Fruit fly (Drosophila melanogaster) whole organism, pupa: ENCODE results near the gene sa.

Source experiments
- CG10348 ChIP-seq: fragments of 200-800 bp; sonication (Bioruptor generic); IDR thresholded peaks from 2 replicates; pipeline ENCODE4 v1.3.6; 2022; ENCODE audit warnings: missing biosample characterization, missing genetic modification characterization
- CG12605 ChIP-seq: fragments of 200-800 bp; sonication (Bioruptor generic); IDR thresholded peaks from 2 replicates; pipeline ENCODE4 v1.3.6; 2022; ENCODE audit warnings: missing biosample characterization, missing genetic modification characterization
- CG13204 ChIP-seq: fragments of 200-800 bp; sonication (Bioruptor generic); optimal IDR thresholded peaks from 2 replicates; lab custom pipeline; 2018; ENCODE audit warnings: missing biosample characterization, mild to moderate bottlenecking, missing genetic modification characterization, moderate library complexity
- CG14655 ChIP-seq: fragments of 200-800 bp; sonication (Bioruptor generic); optimal IDR thresholded peaks from 3 replicates; lab custom pipeline; 2017; ENCODE audit warnings: mild to moderate bottlenecking, missing biosample characterization, missing genetic modification reagents, missing genetic modification characterization
- CG15710 ChIP-seq: fragments of 200-800 bp; sonication (Bioruptor generic); optimal IDR thresholded peaks from 2 replicates; lab custom pipeline; 2018; ENCODE audit warnings: missing biosample characterization, mild to moderate bottlenecking, missing genetic modification characterization, moderate library complexity
- CG17806 ChIP-seq: fragments of 200-800 bp; sonication (Bioruptor generic); optimal IDR thresholded peaks from 2 replicates; lab custom pipeline; 2018; ENCODE audit warnings: missing biosample characterization, mild to moderate bottlenecking, missing genetic modification characterization, moderate library complexity
- CG34367 ChIP-seq: fragments of 200-800 bp; sonication (Bioruptor generic); optimal IDR thresholded peaks from 2 replicates; lab custom pipeline; 2018; ENCODE audit warnings: missing biosample characterization, mild to moderate bottlenecking, missing genetic modification characterization
- CG4496 ChIP-seq: fragments of 200-800 bp; sonication (Bioruptor generic); IDR thresholded peaks from 3 replicates; pipeline ENCODE4 v1.3.6; 2022; ENCODE audit warnings: missing biosample characterization, missing genetic modification characterization
- CG8159 ChIP-seq: fragments of 200-800 bp; sonication (Bioruptor generic); optimal IDR thresholded peaks from 3 replicates; lab custom pipeline; 2018; ENCODE audit warnings: missing biosample characterization, mild to moderate bottlenecking, missing genetic modification characterization, moderate library complexity
- CG8301 ChIP-seq: fragments of 200-800 bp; sonication (Bioruptor generic); optimal IDR thresholded peaks from 2 replicates; lab custom pipeline; 2018; ENCODE audit warnings: missing biosample characterization, mild to moderate bottlenecking, missing genetic modification characterization
- CG9948 ChIP-seq: fragments of 200-800 bp; sonication (Bioruptor generic); optimal IDR thresholded peaks from 2 replicates; lab custom pipeline; 2018; ENCODE audit warnings: missing biosample characterization, mild to moderate bottlenecking, missing genetic modification characterization, moderate library complexity
- D1 ChIP-seq: fragments of 200-800 bp; sonication (Bioruptor generic); optimal IDR thresholded peaks from 2 replicates; lab custom pipeline; 2018; ENCODE audit warnings: missing biosample characterization, mild to moderate bottlenecking, missing genetic modification characterization, moderate library complexity
- EcR ChIP-seq: fragments of 200-800 bp; sonication (Bioruptor generic); optimal IDR thresholded peaks from 3 replicates; lab custom pipeline; 2019; ENCODE audit warnings: missing biosample characterization, missing genetic modification characterization, mild to moderate bottlenecking, moderate library complexity, missing genetic modification reagents
- Ets98B ChIP-seq: fragments of 200-800 bp; sonication (Bioruptor generic); IDR thresholded peaks from 2 replicates; pipeline ENCODE4 v1.3.6; 2022; ENCODE audit warnings: missing biosample characterization, missing genetic modification characterization
- Pif1A ChIP-seq: fragments of 200-800 bp; sonication (Bioruptor generic); optimal IDR thresholded peaks from 3 replicates; lab custom pipeline; 2016; ENCODE audit warnings: missing biosample characterization, missing genetic modification characterization
- Pif1B ChIP-seq: fragments of 200-800 bp; sonication (Bioruptor generic); optimal IDR thresholded peaks from 3 replicates; lab custom pipeline; 2016; ENCODE audit warnings: missing biosample characterization, missing genetic modification characterization
- Snoo ChIP-seq: fragments of 200-800 bp; sonication (Bioruptor generic); optimal IDR thresholded peaks from 3 replicates; lab custom pipeline; 2017; ENCODE audit warnings: missing biosample characterization, mild to moderate bottlenecking, missing genetic modification characterization, inconsistent platforms
- fd96Ca ChIP-seq: fragments of 200-800 bp; sonication (Bioruptor generic); IDR thresholded peaks from 3 replicates; pipeline ENCODE4 v1.3.6; 2022; ENCODE audit warnings: missing biosample characterization, missing genetic modification characterization
- gl ChIP-seq: fragments of 200-800 bp; sonication (Bioruptor generic); optimal IDR thresholded peaks from 2 replicates; lab custom pipeline; 2018; ENCODE audit warnings: missing biosample characterization, mild to moderate bottlenecking, missing genetic modification characterization
- rn ChIP-seq: fragments of 200-800 bp; sonication (Bioruptor generic); IDR thresholded peaks from 2 replicates; pipeline ENCODE4 v1.3.6; 2022; ENCODE audit warnings: missing biosample characterization, missing genetic modification characterization

Gene sa

DNA sequence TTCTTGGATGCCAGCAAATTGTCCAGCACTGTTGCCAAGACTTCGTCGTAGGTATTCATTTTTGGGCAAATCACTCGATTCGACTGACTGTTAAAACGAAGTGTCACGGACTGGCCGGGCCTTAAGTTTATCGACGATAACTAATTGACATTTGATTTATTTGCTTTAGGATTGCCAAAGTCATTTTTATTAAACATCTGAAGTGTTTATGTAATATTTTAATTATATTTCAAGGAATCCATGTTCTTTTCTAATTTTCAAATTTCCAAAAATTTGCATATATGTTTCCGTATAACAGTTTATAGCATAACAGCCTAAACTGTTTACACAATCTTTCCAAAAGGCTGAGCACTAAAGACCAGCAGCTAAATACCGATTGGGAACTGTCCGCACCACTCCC, at the start of gene sa:
sa (minus strand) TSS at position 101 of the 400 bp plus-strand sequence.
- TF ChIP-seq fd96Ca (GFP tag; lab: Robert Waterston, UW) (no peak), CG34367 (tag; lab: Kevin White, UChicago) (no peak)

DNA sequence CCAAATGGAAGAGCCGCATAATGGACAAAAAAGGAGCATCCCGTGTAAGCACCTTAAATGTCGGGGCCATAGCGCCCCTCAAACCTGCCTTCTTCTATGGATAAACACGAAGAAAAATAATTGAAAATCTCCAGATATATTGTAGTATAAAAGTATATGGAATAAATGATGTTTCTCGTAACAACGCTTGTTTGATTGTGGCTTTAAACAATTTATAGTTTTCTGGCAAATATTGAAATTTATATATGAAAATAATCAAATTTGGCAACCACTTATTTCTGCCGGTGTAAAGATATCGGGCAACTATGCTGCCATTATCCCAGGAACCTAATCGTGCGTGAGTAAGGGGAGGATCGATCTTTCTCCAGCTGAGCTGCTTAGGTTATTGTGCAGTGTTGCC, 48.7 kb upstream of the sa start:
- TF ChIP-seq gl (no peak), CG8301 (tag; lab: Kevin White, UChicago) (no peak), CG15710 (tag; lab: Kevin White, UChicago) (no peak), CG34367 (tag; lab: Kevin White, UChicago) (no peak), Ets98B (GFP tag; lab: Robert Waterston, UW) (no peak), Pif1B (GFP tag; lab: Kevin White, UChicago) (no peak), CG10348 (GFP tag; lab: Robert Waterston, UW) (no peak), fd96Ca (GFP tag; lab: Robert Waterston, UW) (no peak), CG12605 (GFP tag; lab: Robert Waterston, UW) (no peak), D1 (tag; lab: Kevin White, UChicago) (no peak)

DNA sequence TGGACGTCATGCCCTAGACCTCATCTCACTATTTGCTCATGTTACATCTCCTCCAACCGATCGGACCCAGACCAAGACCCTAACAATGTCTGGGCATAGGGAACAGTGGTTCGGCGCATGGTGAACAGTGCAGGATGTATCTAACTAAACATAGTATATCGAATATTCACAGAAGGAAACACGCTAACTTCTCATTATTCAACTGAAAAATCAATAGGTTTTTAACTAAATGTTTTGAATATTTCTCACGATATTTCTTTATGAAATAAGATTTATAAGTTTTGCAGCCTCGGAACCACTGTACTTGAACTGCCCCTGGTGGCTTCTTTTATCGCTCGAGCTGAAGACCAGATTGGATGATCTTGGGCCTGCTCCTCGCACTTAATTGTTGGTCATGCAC, 47.1 kb upstream of the sa start:
- TF ChIP-seq CG17806 (tag; lab: Kevin White, UChicago) (peak; percentile 72), CG9948 (tag; lab: Kevin White, UChicago) (peak; percentile 70), CG10348 (GFP tag; lab: Robert Waterston, UW) (no peak), gl (peak; percentile 32), Pif1A (GFP tag; lab: Kevin White, UChicago) (peak; percentile 70), CG8301 (tag; lab: Kevin White, UChicago) (peak; percentile 34), CG12605 (GFP tag; lab: Robert Waterston, UW) (no peak), CG34367 (tag; lab: Kevin White, UChicago) (peak; percentile 61), CG4496 (GFP tag; lab: Robert Waterston, UW) (0 out of 3 replicates have a peak, but pooled peaks have one; percentile 23), CG14655 (GFP tag; lab: Kevin White, UChicago) (peak; percentile 56), CG15710 (tag; lab: Kevin White, UChicago) (peak; percentile 65), CG8159 (tag; lab: Kevin White, UChicago) (peak; percentile 71), Pif1B (GFP tag; lab: Kevin White, UChicago) (peak; percentile 57), Ets98B (GFP tag; lab: Robert Waterston, UW) (no peak), Snoo (tag; lab: Kevin White, UChicago) (no peak)

DNA sequence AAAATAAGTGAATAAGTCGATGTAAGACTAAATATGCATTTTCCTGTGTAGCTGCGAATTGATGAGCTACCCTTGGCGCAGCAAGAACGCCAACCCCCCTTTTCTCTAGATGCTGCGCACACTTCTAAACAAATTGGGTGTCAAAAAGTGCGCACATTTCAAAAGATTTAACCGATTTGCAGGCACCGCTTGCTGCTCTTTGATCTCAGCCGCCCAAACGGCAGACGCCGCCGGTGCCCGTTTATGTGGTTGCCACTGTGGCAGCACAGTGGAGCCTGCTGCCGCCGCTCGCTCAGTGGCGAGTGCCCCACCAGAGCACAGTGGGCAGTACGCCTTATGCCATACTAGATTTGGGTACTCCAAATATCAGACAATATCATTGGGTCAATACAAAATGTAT, 43.9 kb upstream of the sa start:
- TF ChIP-seq Pif1A (GFP tag; lab: Kevin White, UChicago) = no peak
- no peak for TF ChIP-seq D1 (tag; lab: Kevin White, UChicago)
- no peak for TF ChIP-seq CG12605 (GFP tag; lab: Robert Waterston, UW)
- TF ChIP-seq CG34367 (tag; lab: Kevin White, UChicago) = no peak
- TF ChIP-seq CG14655 (GFP tag; lab: Kevin White, UChicago) = no peak
- no peak for TF ChIP-seq rn (GFP tag; lab: Robert Waterston, UW)
- no peak for TF ChIP-seq CG17806 (tag; lab: Kevin White, UChicago)
- TF ChIP-seq CG10348 (GFP tag; lab: Robert Waterston, UW) = no peak
- no peak for TF ChIP-seq CG8301 (tag; lab: Kevin White, UChicago)
- no peak for TF ChIP-seq Pif1B (GFP tag; lab: Kevin White, UChicago)
- no peak for TF ChIP-seq CG4496 (GFP tag; lab: Robert Waterston, UW)
- TF ChIP-seq Ets98B (GFP tag; lab: Robert Waterston, UW) = no peak
- TF ChIP-seq Snoo (tag; lab: Kevin White, UChicago) = no peak
- no peak for TF ChIP-seq gl
- TF ChIP-seq CG9948 (tag; lab: Kevin White, UChicago) = no peak
- no peak for TF ChIP-seq fd96Ca (GFP tag; lab: Robert Waterston, UW)
- no peak for TF ChIP-seq CG8159 (tag; lab: Kevin White, UChicago)

DNA sequence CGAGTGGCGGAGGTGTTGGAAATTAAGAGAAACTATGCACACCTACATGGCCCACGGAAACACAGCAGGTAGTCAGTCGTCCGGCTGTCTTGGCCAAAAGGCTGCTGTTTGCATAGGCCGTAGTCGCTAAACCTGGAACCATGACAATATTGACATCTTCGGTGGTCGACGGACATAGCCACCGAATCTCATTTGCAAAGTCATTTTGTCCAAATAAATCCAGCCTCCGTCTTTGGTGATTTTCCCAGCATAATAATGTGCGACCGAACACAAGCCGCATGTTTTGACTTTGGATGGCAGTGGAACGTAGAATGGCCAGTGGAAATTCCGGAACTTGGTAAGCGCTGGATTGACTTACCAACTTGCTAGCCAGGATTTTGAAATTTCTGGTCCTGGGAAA, 42.8 kb upstream of the sa start:
- TF ChIP-seq CG17806 (tag; lab: Kevin White, UChicago) (no peak), Ets98B (GFP tag; lab: Robert Waterston, UW) (no peak), Pif1A (GFP tag; lab: Kevin White, UChicago) (no peak), CG13204 (GFP tag; lab: Kevin White, UChicago) (no peak), CG14655 (GFP tag; lab: Kevin White, UChicago) (no peak), CG8301 (tag; lab: Kevin White, UChicago) (no peak), Pif1B (GFP tag; lab: Kevin White, UChicago) (no peak), CG12605 (GFP tag; lab: Robert Waterston, UW) (no peak), CG34367 (tag; lab: Kevin White, UChicago) (no peak), EcR (no peak), CG9948 (tag; lab: Kevin White, UChicago) (no peak), gl (no peak), CG10348 (GFP tag; lab: Robert Waterston, UW) (no peak), fd96Ca (GFP tag; lab: Robert Waterston, UW) (no peak)

DNA sequence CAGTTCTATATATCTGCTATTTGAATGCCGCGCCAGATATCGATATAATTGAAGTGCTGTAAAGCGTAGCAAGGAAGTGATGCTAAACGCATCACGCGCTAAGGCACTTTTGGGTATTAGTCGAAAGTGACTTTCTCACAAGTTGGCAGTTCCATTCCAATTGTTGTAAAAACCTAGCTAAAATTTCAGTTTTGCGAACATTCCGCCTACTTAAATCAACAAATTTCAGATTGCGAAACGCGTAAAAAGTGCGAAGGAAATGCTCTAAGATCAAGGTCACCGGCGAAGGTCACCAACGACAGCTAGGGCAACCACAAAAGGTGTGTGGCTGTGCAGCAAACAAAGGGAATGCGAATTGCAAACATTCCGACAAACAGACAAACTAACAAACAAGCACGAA, 39.2 kb upstream of the sa start, which contains the start of gene Syx7:
Syx7 (plus strand) TSS at position 131 of the 400 bp plus-strand sequence.
- no peak for TF ChIP-seq EcR
- no peak; the same call in 2 of the 3 replicates for TF ChIP-seq CG4496 (GFP tag; lab: Robert Waterston, UW)
- TF ChIP-seq CG13204 (GFP tag; lab: Kevin White, UChicago) = no peak
- TF ChIP-seq Snoo (tag; lab: Kevin White, UChicago) = no peak
- no peak for TF ChIP-seq Pif1B (GFP tag; lab: Kevin White, UChicago)
- TF ChIP-seq CG10348 (GFP tag; lab: Robert Waterston, UW) = no peak
- no peak for TF ChIP-seq CG12605 (GFP tag; lab: Robert Waterston, UW)
- no peak for TF ChIP-seq Pif1A (GFP tag; lab: Kevin White, UChicago)
- TF ChIP-seq CG8159 (tag; lab: Kevin White, UChicago) = no peak
